Fruit fly (Drosophila melanogaster) whole organism, embryonic: Measurements from ENCODE around the gene CG42329.

Experiments used
- Awh ChIP-seq: fragments of 200-800 bp; sonication (Bioruptor generic); IDR thresholded peaks from 2 replicates; pipeline ENCODE4, ENCODE4 v1.3.6; 2022; ENCODE audit warnings: missing biosample characterization, missing genetic modification characterization
- B-H1 ChIP-seq: fragments of 200-800 bp; sonication (Bioruptor generic); IDR thresholded peaks from 3 replicates; pipeline ENCODE4 v1.3.6; 2022; ENCODE audit warnings: missing biosample characterization, missing genetic modification characterization
- Bgb ChIP-seq: fragments of 200-800 bp; sonication (Bioruptor generic); IDR thresholded peaks from 2 replicates; pipeline ENCODE4 v1.3.6; 2022; ENCODE audit warnings: missing biosample characterization, missing genetic modification characterization; ENCODE audit not compliant: partially characterized antibody
- CG10565 ChIP-seq: fragments of 200-800 bp; sonication (Bioruptor generic); optimal IDR thresholded peaks from 3 replicates; lab custom pipeline; 2016; ENCODE audit warnings: missing biosample characterization, mild to moderate bottlenecking, missing genetic modification characterization
- CG10959 ChIP-seq: fragments of 200-800 bp; sonication (Bioruptor generic); IDR thresholded peaks from 2 replicates; pipeline ENCODE4 v1.3.6; 2022; ENCODE audit warnings: missing biosample characterization, missing genetic modification characterization
- CG11247 ChIP-seq: fragments of 200-800 bp; sonication (Bioruptor generic); IDR thresholded peaks from 2 replicates; pipeline ENCODE4 v1.3.6; 2022; ENCODE audit warnings: missing biosample characterization, missing genetic modification characterization
- CG11398 ChIP-seq: fragments of 200-800 bp; sonication (Bioruptor generic); optimal IDR thresholded peaks from 2 replicates; lab custom pipeline; 2016; ENCODE audit warnings: missing biosample characterization, missing genetic modification characterization
- CG12219 ChIP-seq: fragments of 200-800 bp; sonication (Bioruptor generic); optimal IDR thresholded peaks from 3 replicates; lab custom pipeline; 2018; ENCODE audit warnings: missing biosample characterization, mild to moderate bottlenecking, missing genetic modification characterization
- CG12769 ChIP-seq: fragments of 200-800 bp; sonication (Bioruptor generic); optimal IDR thresholded peaks from 2 replicates; lab custom pipeline; 2019; ENCODE audit warnings: missing biosample characterization, mild to moderate bottlenecking, missing genetic modification characterization, moderate library complexity
- CG14050 ChIP-seq: fragments of 200-800 bp; sonication (Bioruptor generic); IDR thresholded peaks from 3 replicates; pipeline ENCODE4 v1.3.6; 2022; ENCODE audit warnings: missing biosample characterization, missing genetic modification characterization
- CG14710 ChIP-seq: fragments of 200-800 bp; sonication (Bioruptor generic); optimal IDR thresholded peaks from 3 replicates; lab custom pipeline; 2019; ENCODE audit warnings: missing biosample characterization, mild to moderate bottlenecking, missing genetic modification characterization, moderate library complexity
- CG1529 ChIP-seq: fragments of 200-800 bp; sonication (Bioruptor generic); optimal IDR thresholded peaks from 3 replicates; lab custom pipeline; 2018; ENCODE audit warnings: missing biosample characterization, missing genetic modification characterization
- CG15601 ChIP-seq: fragments of 200-800 bp; sonication (Bioruptor generic); optimal IDR thresholded peaks from 3 replicates; lab custom pipeline; 2019; ENCODE audit warnings: missing biosample characterization, mild to moderate bottlenecking, missing genetic modification characterization, moderate library complexity
- CG17385 ChIP-seq: fragments of 200-800 bp; sonication (Bioruptor generic); optimal IDR thresholded peaks from 3 replicates; lab custom pipeline; 2018; ENCODE audit warnings: missing biosample characterization, mild to moderate bottlenecking, missing genetic modification characterization
- CG17829 ChIP-seq: fragments of 200-800 bp; optimal IDR thresholded peaks from 2 replicates; lab custom pipeline; 2019; ENCODE audit warnings: missing biosample characterization, mild to moderate bottlenecking, missing genetic modification characterization, moderate library complexity
- CG18262 ChIP-seq: fragments of 200-800 bp; optimal IDR thresholded peaks from 3 replicates; lab custom pipeline; 2019; ENCODE audit warnings: missing biosample characterization, mild to moderate bottlenecking, missing genetic modification characterization, moderate library complexity
- CG31441 ChIP-seq: fragments of 200-800 bp; sonication (Bioruptor generic); IDR thresholded peaks from 2 replicates; pipeline ENCODE4 v1.3.6; 2022; ENCODE audit warnings: missing biosample characterization, missing genetic modification characterization
- CG32532 ChIP-seq: fragments of 200-800 bp; sonication (Bioruptor generic); IDR thresholded peaks from 2 replicates; pipeline ENCODE4 v1.3.6; 2022; ENCODE audit warnings: missing biosample characterization, missing genetic modification characterization
- CG4707 ChIP-seq: fragments of 200-800 bp; sonication (Bioruptor generic); optimal IDR thresholded peaks from 2 replicates; lab custom pipeline; 2018; ENCODE audit warnings: missing biosample characterization, mild to moderate bottlenecking, missing genetic modification characterization, moderate library complexity
- CG6175 ChIP-seq: fragments of 200-800 bp; sonication (Bioruptor generic); IDR thresholded peaks from 3 replicates; pipeline ENCODE4 v1.3.6; 2022; ENCODE audit warnings: missing biosample characterization, missing genetic modification characterization
- CG6813 ChIP-seq: fragments of 200-800 bp; sonication (Bioruptor generic); optimal IDR thresholded peaks from 2 replicates; lab custom pipeline; 2017; ENCODE audit warnings: missing biosample characterization, missing genetic modification characterization, mild to moderate bottlenecking, moderate library complexity, missing genetic modification reagents
- CG9817 ChIP-seq: fragments of 200-800 bp; sonication (Bioruptor generic); optimal IDR thresholded peaks from 2 replicates; lab custom pipeline; 2018; ENCODE audit warnings: missing biosample characterization, mild to moderate bottlenecking, missing genetic modification characterization, moderate library complexity
- Chrac-16 ChIP-seq: fragments of 200-800 bp; sonication (Bioruptor generic); optimal IDR thresholded peaks from 3 replicates; lab custom pipeline; 2016; ENCODE audit warnings: missing biosample characterization, missing genetic modification characterization
- CoRest ChIP-seq: fragments of 200-800 bp; sonication (Bioruptor generic); optimal IDR thresholded peaks from 3 replicates; lab custom pipeline; 2018; ENCODE audit warnings: missing biosample characterization, mild to moderate bottlenecking, missing genetic modification characterization, moderate library complexity
- D19A ChIP-seq: fragments of 200-800 bp; optimal IDR thresholded peaks from 3 replicates; lab custom pipeline; 2019; ENCODE audit warnings: missing biosample characterization, mild to moderate bottlenecking, missing genetic modification characterization, moderate library complexity
- E2f1 ChIP-seq: fragments of 200-800 bp; sonication (Bioruptor generic); IDR thresholded peaks from 2 replicates; pipeline ENCODE4 v1.3.6; 2022; ENCODE audit warnings: missing biosample characterization, missing genetic modification characterization
- HLH4C ChIP-seq: fragments of 200-800 bp; sonication (Bioruptor generic); IDR thresholded peaks from 3 replicates; pipeline ENCODE4 v1.3.6; 2022; ENCODE audit warnings: missing biosample characterization, missing genetic modification characterization; ENCODE audit not compliant: partially characterized antibody
- HLHmδ ChIP-seq: fragments of 200-800 bp; sonication (Bioruptor generic); optimal IDR thresholded peaks from 2 replicates; lab custom pipeline; 2018; ENCODE audit warnings: missing biosample characterization, mild to moderate bottlenecking, missing genetic modification characterization, moderate library complexity
- NK7.1 ChIP-seq: fragments of 200-800 bp; sonication (Bioruptor generic); optimal IDR thresholded peaks from 3 replicates; lab custom pipeline; 2016; ENCODE audit warnings: missing biosample characterization, missing genetic modification characterization
- Six4 ChIP-seq: fragments of 200-800 bp; sonication (Bioruptor generic); optimal IDR thresholded peaks from 2 replicates; lab custom pipeline; 2016; ENCODE audit warnings: missing biosample characterization, missing genetic modification characterization
- YL-1 ChIP-seq: fragments of 200-800 bp; sonication (Bioruptor generic); optimal IDR thresholded peaks from 3 replicates; lab custom pipeline; 2017; ENCODE audit warnings: missing biosample characterization, mild to moderate bottlenecking, missing genetic modification characterization
- aop ChIP-seq: fragments of 200-800 bp; sonication (Bioruptor generic); IDR thresholded peaks from 2 replicates; pipeline ENCODE4 v1.3.6; 2022; ENCODE audit warnings: missing biosample characterization, missing genetic modification characterization
- ap ChIP-seq: fragments of 200-800 bp; sonication (Bioruptor generic); IDR thresholded peaks from 2 replicates; pipeline ENCODE4 v1.3.6; 2022; ENCODE audit warnings: missing biosample characterization, missing genetic modification characterization
- ara ChIP-seq: fragments of 200-800 bp; sonication (Bioruptor generic); IDR thresholded peaks from 2 replicates; pipeline ENCODE4 v1.3.6; 2022; ENCODE audit warnings: missing biosample characterization, missing genetic modification characterization
- ase ChIP-seq: fragments of 200-800 bp; sonication (Bioruptor generic); IDR thresholded peaks from 3 replicates; pipeline ENCODE4 v1.3.6; 2022; ENCODE audit warnings: missing biosample characterization, missing genetic modification characterization
- ci ChIP-seq: fragments of 200-800 bp; sonication (Bioruptor generic); IDR thresholded peaks from 3 replicates; pipeline ENCODE4 v1.3.6; 2022; ENCODE audit warnings: missing biosample characterization, missing genetic modification characterization
- croc ChIP-seq: fragments of 200-800 bp; sonication (Bioruptor generic); conservative IDR thresholded peaks from 3 replicates; pipeline ENCODE4 v1.3.6; 2022; ENCODE audit warnings: missing biosample characterization, missing genetic modification characterization
- dysf ChIP-seq: fragments of 200-800 bp; sonication (Bioruptor generic); IDR thresholded peaks from 3 replicates; pipeline ENCODE4 v1.3.6; 2022; ENCODE audit warnings: missing biosample characterization, missing genetic modification characterization
- esg ChIP-seq: fragments of 200-800 bp; sonication (Bioruptor generic); conservative IDR thresholded peaks from 2 replicates; pipeline ENCODE4 v1.3.6; 2022; ENCODE audit warnings: missing biosample characterization, missing genetic modification characterization
- ewg ChIP-seq: fragments of 200-800 bp; sonication (Bioruptor generic); optimal IDR thresholded peaks from 3 replicates; lab custom pipeline; 2017; ENCODE audit warnings: mild to moderate bottlenecking, missing biosample characterization, missing genetic modification reagents, missing genetic modification characterization
- fd96Cb ChIP-seq: fragments of 200-800 bp; sonication (Bioruptor generic); optimal IDR thresholded peaks from 2 replicates; lab custom pipeline; 2018; ENCODE audit warnings: missing biosample characterization, mild to moderate bottlenecking, missing genetic modification characterization, moderate library complexity
- fru ChIP-seq: fragments of >200 bp; optimal IDR thresholded peaks from 2 replicates; lab custom pipeline; 2017
- kay ChIP-seq: fragments of 200-800 bp; sonication (Bioruptor generic); optimal IDR thresholded peaks from 2 replicates; lab custom pipeline; 2016; ENCODE audit warnings: missing biosample characterization, missing genetic modification characterization
- ken ChIP-seq: fragments of 200-800 bp; sonication (Bioruptor generic); IDR thresholded peaks from 3 replicates; pipeline ENCODE4 v1.3.6; 2022; ENCODE audit warnings: missing biosample characterization, missing genetic modification characterization
- klu ChIP-seq: fragments of 200-800 bp; sonication (Bioruptor generic); IDR thresholded peaks from 2 replicates; pipeline ENCODE4 v1.3.6; 2022; ENCODE audit warnings: missing biosample characterization, missing genetic modification characterization
- nmo ChIP-seq: fragments of 200-800 bp; sonication (Bioruptor generic); optimal IDR thresholded peaks from 2 replicates; lab custom pipeline; 2018; ENCODE audit warnings: missing biosample characterization, mild to moderate bottlenecking, missing genetic modification characterization, moderate library complexity
- schlank ChIP-seq: fragments of 200-800 bp; sonication (Bioruptor generic); optimal IDR thresholded peaks from 2 replicates; lab custom pipeline; 2018; ENCODE audit warnings: missing biosample characterization, mild to moderate bottlenecking, missing genetic modification characterization
- tap ChIP-seq: fragments of 200-800 bp; optimal IDR thresholded peaks from 3 replicates; lab custom pipeline; 2019; ENCODE audit warnings: missing biosample characterization, mild to moderate bottlenecking, missing genetic modification characterization, moderate library complexity
- tgo ChIP-seq: fragments of 200-800 bp; sonication (Bioruptor generic); IDR thresholded peaks from 3 replicates; pipeline ENCODE4 v1.3.6; 2022; ENCODE audit warnings: missing biosample characterization, missing genetic modification characterization
- trh ChIP-seq: fragments of 200-800 bp; sonication (Bioruptor generic); optimal IDR thresholded peaks from 2 replicates; lab custom pipeline; 2016; ENCODE audit warnings: missing biosample characterization, missing genetic modification characterization
- zen ChIP-seq: fragments of 200-800 bp; sonication (Bioruptor generic); optimal IDR thresholded peaks from 3 replicates; lab custom pipeline; 2018; ENCODE audit warnings: missing biosample characterization, mild to moderate bottlenecking, missing genetic modification characterization, moderate library complexity

Gene CG42329

dm6 chr2L:1214465-1214864 is 4.6 kb upstream of the CG42329 start (continued):
- no peak for TF ChIP-seq aop (GFP tag; lab: Robert Waterston, UW)
- TF ChIP-seq CG11398 (GFP tag; lab: Kevin White, UChicago) = no peak
- TF ChIP-seq croc (GFP tag; lab: Robert Waterston, UW) = no peak; the same call in 2 of the 3 replicates
- TF ChIP-seq YL-1 (GFP tag; lab: Kevin White, UChicago) = no peak
- TF ChIP-seq tap (tag; lab: Kevin White, UChicago) = peak; percentile 20
- TF ChIP-seq CG18262 (tag; lab: Kevin White, UChicago) = peak; percentile 34
- peak; percentile 69 for TF ChIP-seq ase
- TF ChIP-seq CG15601 (tag; lab: Kevin White, UChicago) = no peak
- TF ChIP-seq CG10565 (GFP tag; lab: Kevin White, UChicago) = no peak
- peak; percentile 18 for TF ChIP-seq CG1529 (GFP tag; lab: Kevin White, UChicago)
- peak; percentile 18 for TF ChIP-seq Chrac-16 (GFP tag; lab: Kevin White, UChicago)
- 0 out of 2 replicates have a peak, but pooled peaks have one; percentile 9 for TF ChIP-seq CG10959 (GFP tag; lab: Robert Waterston, UW)
- TF ChIP-seq CG9817 = peak; percentile 12
- 0 out of 2 replicates have a peak, but pooled peaks have one; percentile 37 for TF ChIP-seq ap (GFP tag; lab: Robert Waterston, UW)
- TF ChIP-seq kay (GFP tag; lab: Kevin White, UChicago) = no peak
- no peak for TF ChIP-seq Bgb (GFP tag; lab: Robert Waterston, UW)
- TF ChIP-seq CG32532 = peak; percentile 26; the same call in 1 of the 2 replicates
- TF ChIP-seq CG12769 = peak; percentile 15
- TF ChIP-seq nmo (GFP tag; lab: Kevin White, UChicago) = peak; percentile 45
- peak; percentile 4 for TF ChIP-seq trh (GFP tag; lab: Kevin White, UChicago)
- TF ChIP-seq schlank (tag; lab: Kevin White, UChicago) = no peak
- no peak; the same call in 1 of the 2 replicates for TF ChIP-seq ara (GFP tag; lab: Robert Waterston, UW)
- TF ChIP-seq Awh = peak; percentile 33; the same call in 1 of the 2 replicates
- TF ChIP-seq Six4 (GFP tag; lab: Kevin White, UChicago) = peak; percentile 26
- peak; percentile 78 for TF ChIP-seq ci (GFP tag; lab: Robert Waterston, UW)
- TF ChIP-seq D19A (tag; lab: Kevin White, UChicago) = peak; percentile 28
- TF ChIP-seq E2f1 (GFP tag; lab: Robert Waterston, UW) = peak; percentile 50; the same call in 1 of the 2 replicates
- peak; percentile 55; the same call in 1 of the 2 replicates for TF ChIP-seq esg (GFP tag; lab: Robert Waterston, UW)
- no peak for TF ChIP-seq fru (lab: Kevin White, UChicago)
- TF ChIP-seq CG14050 (GFP tag; lab: Robert Waterston, UW) = peak; percentile 22; the same call in 1 of the 3 replicates
- TF ChIP-seq fd96Cb (tag; lab: Kevin White, UChicago) = peak; percentile 51
- no peak for TF ChIP-seq CG6175 (GFP tag; lab: Robert Waterston, UW)
- peak; percentile 46 for TF ChIP-seq ewg (GFP tag; lab: Kevin White, UChicago)
- TF ChIP-seq klu (GFP tag; lab: Robert Waterston, UW) = 0 out of 2 replicates have a peak, but pooled peaks have one; percentile 28
- peak; percentile 17 for TF ChIP-seq CG6813 (GFP tag; lab: Kevin White, UChicago)
- peak; percentile 36; the same call in 1 of the 3 replicates for TF ChIP-seq tgo
- TF ChIP-seq ken = 0 out of 3 replicates have a peak, but pooled peaks have one; percentile 46
- peak; percentile 32 for TF ChIP-seq CoRest (tag; lab: Kevin White, UChicago)
- TF ChIP-seq NK7.1 (GFP tag; lab: Kevin White, UChicago) = no peak
- TF ChIP-seq CG11247 (GFP tag; lab: Robert Waterston, UW) = peak; percentile 42; the same call in 1 of the 2 replicates
- peak; percentile 16 for TF ChIP-seq CG12219 (GFP tag; lab: Kevin White, UChicago)
- peak; percentile 39 for TF ChIP-seq CG17385 (GFP tag; lab: Kevin White, UChicago)
- no peak for TF ChIP-seq CG4707 (GFP tag; lab: Kevin White, UChicago)
- TF ChIP-seq CG14710 (tag; lab: Kevin White, UChicago) = peak; percentile 11
- TF ChIP-seq HLHmδ (GFP tag; lab: Kevin White, UChicago) = no peak
- TF ChIP-seq CG17829 (tag; lab: Kevin White, UChicago) = peak; percentile 13
- TF ChIP-seq HLH4C (GFP tag; lab: Robert Waterston, UW) = no peak
- no peak for TF ChIP-seq zen (tag; lab: Kevin White, UChicago)
- TF ChIP-seq B-H1 (GFP tag; lab: Robert Waterston, UW) = peak; percentile 57
- peak; percentile 52 for TF ChIP-seq CG31441 (GFP tag; lab: Robert Waterston, UW)
- TF ChIP-seq dysf = peak; percentile 63; the same call in 2 of the 3 replicates
